Worm (Caenorhabditis elegans) whole organism, midembryonic: Measurements from ENCODE around the gene lin-3.

ENCODE experiments used
- T22C8.4 ChIP-seq: fragments of 200-800 bp; sonication (Bioruptor generic); IDR thresholded peaks from 2 replicates; pipeline ENCODE4 v1.3.6; 2022; ENCODE audit warnings: missing genetic modification characterization, missing compliant biosample characterization
- cog-1 ChIP-seq: sonication (generic microtip); optimal IDR thresholded peaks from 2 replicates; lab custom pipeline; 2016; ENCODE audit warnings: missing genetic modification characterization, missing compliant biosample characterization
- flt-1 ChIP-seq: fragments of 200-800 bp; sonication (Bioruptor generic); IDR thresholded peaks from 2 replicates; pipeline ENCODE4 v1.3.6; 2022; ENCODE audit warnings: missing genetic modification characterization, missing compliant biosample characterization
- klf-2 ChIP-seq: fragments of 200-800 bp; sonication (Bioruptor generic); conservative IDR thresholded peaks from 2 replicates; pipeline ENCODE4 v1.3.6; 2022; ENCODE audit warnings: missing genetic modification reagents, missing genetic modification characterization, missing compliant biosample characterization
- med-1 ChIP-seq: sonication (generic microtip); optimal IDR thresholded peaks from 2 replicates; lab custom pipeline; 2017; ENCODE audit warnings: missing genetic modification characterization, mild to moderate bottlenecking, missing compliant biosample characterization, antibody characterized with exemption, missing genetic modification reagents; ENCODE audit not compliant: insufficient read depth
- ref-1 ChIP-seq: fragments of 200-800 bp; sonication (Bioruptor generic); conservative IDR thresholded peaks from 2 replicates; pipeline ENCODE4 v1.3.6; 2022; ENCODE audit warnings: missing genetic modification reagents, missing genetic modification characterization, missing compliant biosample characterization
- tab-1 ChIP-seq: fragments of 200-800 bp; sonication (Bioruptor generic); IDR thresholded peaks from 2 replicates; pipeline ENCODE4 v1.3.6; 2022; ENCODE audit warnings: missing genetic modification characterization, missing compliant biosample characterization
- ztf-23 ChIP-seq: fragments of 200-800 bp; sonication (Bioruptor generic); IDR thresholded peaks from 2 replicates; pipeline ENCODE4 v1.3.6; 2022; ENCODE audit warnings: missing genetic modification reagents, missing genetic modification characterization, missing compliant biosample characterization
- ztf-29 ChIP-seq: fragments of 200-800 bp; sonication (Bioruptor generic); IDR thresholded peaks from 2 replicates; pipeline ENCODE4 v1.3.6; 2022; ENCODE audit warnings: missing genetic modification reagents, missing genetic modification characterization, missing compliant biosample characterization

ce11 chrIV:11078482-11078881 is 24.4 kb downstream of the lin-3 start, which contains the start of gene Y5F2A.4:
- TF ChIP-seq flt-1 (GFP tag; lab: Robert Waterston, UW): no peak
- TF ChIP-seq ref-1 (GFP tag; lab: Robert Waterston, UW): no peak
- no peak for TF ChIP-seq tab-1 (GFP tag; lab: Robert Waterston, UW)
- TF ChIP-seq cog-1 (tag; lab: Kevin White, UChicago): no peak
- no peak for TF ChIP-seq ztf-29 (GFP tag; lab: Robert Waterston, UW)
- no peak for TF ChIP-seq klf-2 (GFP tag; lab: Robert Waterston, UW)
- no peak for TF ChIP-seq ztf-23 (GFP tag; lab: Robert Waterston, UW)
- TF ChIP-seq T22C8.4 (GFP tag; lab: Robert Waterston, UW): no peak
- TF ChIP-seq med-1 (GFP tag; lab: Kevin White, UChicago): no peak
